Worm (Caenorhabditis elegans): ENCODE results near the gene mps-4.

DNA sequence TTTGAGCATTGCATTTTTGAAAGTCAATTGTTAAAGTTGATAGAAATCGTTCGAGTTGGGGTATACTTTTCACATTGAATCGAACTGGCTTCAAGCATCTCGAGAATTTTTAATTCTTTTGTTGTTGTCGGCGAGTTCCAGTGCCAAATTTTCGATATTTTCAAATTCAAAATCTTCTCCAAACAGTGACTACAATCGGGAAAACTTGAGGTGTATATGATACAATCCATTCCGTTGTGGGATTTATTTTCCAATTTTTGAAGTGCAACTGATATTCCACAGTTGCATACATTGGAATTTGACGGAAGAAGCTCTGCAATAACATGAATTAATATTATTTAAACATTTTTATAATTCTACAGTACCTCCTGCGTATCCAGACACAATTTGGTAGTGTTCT lies 34.2 kb upstream of the mps-4 start:
- TF ChIP-seq pha-4 (tag; optimal IDR thresholded peaks at IDR 0.05) (no peak), tbx-9 (tag; optimal IDR thresholded peaks at IDR 0.05; ENCODE audit: borderline replicate concordance) (no peak), akir-1 (GFP tag; optimal IDR thresholded peaks at IDR 0.05) (no peak), ztf-6 (GFP tag; IDR thresholded peaks at IDR 0.05) (no peak), rcor-1 (GFP tag; IDR thresholded peaks at IDR 0.05) (no peak), snpc-4 (GFP tag; optimal IDR thresholded peaks at IDR 0.05) (no peak), snpc-4 (tag; optimal IDR thresholded peaks at IDR 0.05) (no peak), C17E4.6 (GFP tag; IDR thresholded peaks at IDR 0.05) (no peak)
